Fruit fly (Drosophila melanogaster) whole organism, prepupa: ENCODE measurements around the gene beat-IIIa.

Experiments used
- CG16779 ChIP-seq: fragments of 200-800 bp; sonication (Bioruptor generic); optimal IDR thresholded peaks from 3 replicates; lab custom pipeline; 2017; ENCODE audit warnings: missing biosample characterization, mild to moderate bottlenecking, missing genetic modification characterization
- CG3032 ChIP-seq: fragments of 200-800 bp; optimal IDR thresholded peaks from 2 replicates; lab custom pipeline; 2019; ENCODE audit warnings: missing biosample characterization, mild to moderate bottlenecking, missing genetic modification characterization, moderate library complexity
- Eip75B ChIP-seq: fragments of 200-800 bp; sonication (Bioruptor generic); optimal IDR thresholded peaks from 3 replicates; lab custom pipeline; 2016; ENCODE audit warnings: missing biosample characterization, missing genetic modification characterization
- Gug ChIP-seq: fragments of 200-800 bp; sonication (Bioruptor generic); IDR thresholded peaks from 2 replicates; pipeline ENCODE4 v1.3.6; 2022; ENCODE audit warnings: missing biosample characterization, missing genetic modification characterization
- Met ChIP-seq: fragments of 200-800 bp; sonication (Bioruptor generic); optimal IDR thresholded peaks from 3 replicates; lab custom pipeline; 2016; ENCODE audit warnings: missing biosample characterization, missing genetic modification characterization

DNA sequence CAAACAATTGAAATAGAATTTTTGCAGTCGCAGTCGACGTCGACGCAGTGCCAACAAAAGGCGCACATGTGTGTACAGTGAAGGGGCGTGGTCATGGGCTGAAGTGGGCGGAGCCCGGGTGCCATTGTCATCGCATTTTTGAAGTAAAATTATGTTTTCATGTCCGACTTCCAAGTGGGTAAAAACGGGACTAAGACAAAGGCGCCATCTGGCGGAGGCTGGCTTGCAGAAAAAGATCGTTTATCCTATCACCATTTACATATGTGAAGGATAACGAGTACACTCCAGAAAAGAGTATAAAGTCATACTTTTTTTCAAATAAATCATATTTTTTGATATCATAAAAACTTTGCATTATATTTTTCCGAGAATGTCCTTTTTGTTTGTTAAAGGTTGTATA lies 32.5 kb downstream of the beat-IIIa start:
- TF ChIP-seq Met (GFP tag; lab: Kevin White, UChicago) (no peak), CG16779 (tag; lab: Kevin White, UChicago) (no peak), Eip75B (no peak), CG3032 (tag; lab: Kevin White, UChicago) (no peak), Gug (GFP tag; lab: Robert Waterston, UW) (no peak)
